Fruit fly (Drosophila melanogaster) whole organism, prepupa: Measurements from ENCODE around the gene Tim9b.

Experiments
- CG10631 ChIP-seq: fragments of 200-800 bp; sonication (Bioruptor generic); optimal IDR thresholded peaks from 2 replicates; lab custom pipeline; 2016; ENCODE audit warnings: missing biosample characterization, missing genetic modification characterization
- CG10669 ChIP-seq: fragments of 200-800 bp; sonication (Bioruptor generic); optimal IDR thresholded peaks from 3 replicates; lab custom pipeline; 2018; ENCODE audit warnings: missing biosample characterization, mild to moderate bottlenecking, missing genetic modification characterization, moderate library complexity
- CG11294 ChIP-seq: fragments of 200-800 bp; sonication (Bioruptor generic); IDR thresholded peaks from 2 replicates; pipeline ENCODE4 v1.3.6; 2022; ENCODE audit warnings: missing biosample characterization, missing genetic modification characterization
- CG11902 ChIP-seq: fragments of 200-800 bp; sonication (Bioruptor generic); optimal IDR thresholded peaks from 3 replicates; lab custom pipeline; 2016; ENCODE audit warnings: missing biosample characterization, missing genetic modification characterization
- CG15336 ChIP-seq: fragments of 200-800 bp; sonication (Bioruptor generic); IDR thresholded peaks from 2 replicates; pipeline ENCODE4 v1.3.6; 2022; ENCODE audit warnings: missing biosample characterization, missing genetic modification characterization
- CG31627 ChIP-seq: fragments of 200-800 bp; sonication (Bioruptor generic); optimal IDR thresholded peaks from 3 replicates; lab custom pipeline; 2016; ENCODE audit warnings: missing biosample characterization, missing genetic modification characterization
- CG32006 ChIP-seq: fragments of 200-800 bp; sonication (Bioruptor generic); optimal IDR thresholded peaks from 3 replicates; lab custom pipeline; 2017; ENCODE audit warnings: missing biosample characterization, mild to moderate bottlenecking, missing genetic modification characterization
- CG3919 ChIP-seq: fragments of 200-800 bp; sonication (Bioruptor generic); optimal IDR thresholded peaks from 3 replicates; lab custom pipeline; 2016; ENCODE audit warnings: missing biosample characterization, missing genetic modification characterization
- CG4318 ChIP-seq: fragments of 200-800 bp; sonication (Bioruptor generic); optimal IDR thresholded peaks from 3 replicates; lab custom pipeline; 2017; ENCODE audit warnings: missing biosample characterization, mild to moderate bottlenecking, missing genetic modification characterization
- CG6792 ChIP-seq: fragments of 200-800 bp; sonication (Bioruptor generic); optimal IDR thresholded peaks from 3 replicates; lab custom pipeline; 2016; ENCODE audit warnings: missing biosample characterization, missing genetic modification characterization
- CG6808 ChIP-seq: fragments of 200-800 bp; sonication (Bioruptor generic); optimal IDR thresholded peaks from 3 replicates; lab custom pipeline; 2017; ENCODE audit warnings: missing biosample characterization, missing genetic modification characterization, mild to moderate bottlenecking, moderate library complexity, missing genetic modification reagents
- CG7368 ChIP-seq: fragments of 200-800 bp; sonication (Bioruptor generic); optimal IDR thresholded peaks from 3 replicates; lab custom pipeline; 2016; ENCODE audit warnings: missing biosample characterization, missing genetic modification characterization
- CG8119 ChIP-seq: fragments of 200-800 bp; sonication (Bioruptor generic); IDR thresholded peaks from 3 replicates; pipeline ENCODE4 v1.3.6; 2022; ENCODE audit warnings: missing biosample characterization, missing genetic modification characterization
- CG8319 ChIP-seq: fragments of 200-800 bp; sonication (Bioruptor generic); optimal IDR thresholded peaks from 3 replicates; lab custom pipeline; 2016; ENCODE audit warnings: missing biosample characterization, missing genetic modification characterization
- CG8632 ChIP-seq: fragments of 200-800 bp; sonication (Bioruptor generic); optimal IDR thresholded peaks from 3 replicates; lab custom pipeline; 2016; ENCODE audit warnings: missing biosample characterization, missing genetic modification characterization
- CG9139 ChIP-seq: fragments of 200-800 bp; sonication (Bioruptor generic); optimal IDR thresholded peaks from 3 replicates; lab custom pipeline; 2017; ENCODE audit warnings: missing biosample characterization, mild to moderate bottlenecking, missing genetic modification characterization
- Eip75B ChIP-seq: fragments of 200-800 bp; sonication (Bioruptor generic); optimal IDR thresholded peaks from 3 replicates; lab custom pipeline; 2016; ENCODE audit warnings: missing biosample characterization, missing genetic modification characterization
- Eip78C ChIP-seq: fragments of 200-800 bp; sonication (Bioruptor generic); peaks from one replicate; lab custom pipeline; 2016; ENCODE audit warnings: missing biosample characterization, missing genetic modification characterization
- Ets96B ChIP-seq: fragments of 200-800 bp; optimal IDR thresholded peaks from 2 replicates; lab custom pipeline; 2019; ENCODE audit warnings: missing biosample characterization, mild to moderate bottlenecking, missing genetic modification characterization, moderate library complexity
- Hr39 ChIP-seq: fragments of 200-800 bp; sonication (Bioruptor generic); optimal IDR thresholded peaks from 2 replicates; lab custom pipeline; 2016; ENCODE audit warnings: missing biosample characterization, missing genetic modification characterization
- Lpt ChIP-seq: fragments of 200-800 bp; sonication (Bioruptor generic); optimal IDR thresholded peaks from 3 replicates; lab custom pipeline; 2016; ENCODE audit warnings: missing biosample characterization, missing genetic modification characterization
- Met ChIP-seq: fragments of 200-800 bp; sonication (Bioruptor generic); optimal IDR thresholded peaks from 3 replicates; lab custom pipeline; 2016; ENCODE audit warnings: missing biosample characterization, missing genetic modification characterization
- OdsH ChIP-seq: fragments of 200-800 bp; sonication (Bioruptor generic); optimal IDR thresholded peaks from 3 replicates; lab custom pipeline; 2016; ENCODE audit warnings: missing biosample characterization, missing genetic modification characterization
- Sox102F ChIP-seq: fragments of 200-800 bp; sonication (Bioruptor generic); optimal IDR thresholded peaks from 2 replicates; lab custom pipeline; 2016; ENCODE audit warnings: missing biosample characterization, mild to moderate bottlenecking, missing genetic modification characterization
- Sox14 ChIP-seq: fragments of 200-800 bp; sonication (Bioruptor generic); optimal IDR thresholded peaks from 3 replicates; lab custom pipeline; 2016; ENCODE audit warnings: missing biosample characterization, missing genetic modification characterization
- Sox15 ChIP-seq: fragments of 200-800 bp; sonication (Bioruptor generic); optimal IDR thresholded peaks from 3 replicates; lab custom pipeline; 2016; ENCODE audit warnings: missing biosample characterization, missing genetic modification characterization
- acj6 ChIP-seq: fragments of 200-800 bp; sonication (Bioruptor generic); optimal IDR thresholded peaks from 3 replicates; lab custom pipeline; 2016; ENCODE audit warnings: missing biosample characterization, missing genetic modification characterization
- cyc ChIP-seq: fragments of 200-800 bp; sonication (Bioruptor generic); optimal IDR thresholded peaks from 3 replicates; lab custom pipeline; 2016; ENCODE audit warnings: missing biosample characterization, missing genetic modification characterization
- esn ChIP-seq: fragments of 200-800 bp; sonication (Bioruptor generic); optimal IDR thresholded peaks from 2 replicates; lab custom pipeline; 2016; ENCODE audit warnings: missing biosample characterization, mild to moderate bottlenecking, missing genetic modification characterization, moderate library complexity
- net ChIP-seq: fragments of 200-800 bp; sonication (Bioruptor generic); optimal IDR thresholded peaks from 3 replicates; lab custom pipeline; 2016; ENCODE audit warnings: missing biosample characterization, missing genetic modification characterization
- pdm3 ChIP-seq: fragments of 200-800 bp; sonication (Bioruptor generic); optimal IDR thresholded peaks from 3 replicates; lab custom pipeline; 2016; ENCODE audit warnings: missing biosample characterization, missing genetic modification characterization
- salr ChIP-seq, 2 experiments: fragments of 200-800 bp; sonication (Bioruptor generic); optimal IDR thresholded peaks; 3 replicates each; lab custom pipeline; 2016 to 2018; ENCODE audit warnings: missing biosample characterization in 2 of 2, missing genetic modification characterization in 2 of 2, mild to moderate bottlenecking in 1 of 2
- svp ChIP-seq: fragments of 200-800 bp; sonication (Bioruptor generic); peaks from one replicate; lab custom pipeline; 2016; ENCODE audit warnings: missing biosample characterization, missing genetic modification characterization
- topi ChIP-seq: fragments of 200-800 bp; sonication (Bioruptor generic); optimal IDR thresholded peaks from 3 replicates; lab custom pipeline; 2016; ENCODE audit warnings: missing biosample characterization, missing genetic modification characterization
- vri ChIP-seq: fragments of 200-800 bp; sonication (Bioruptor generic); optimal IDR thresholded peaks from 3 replicates; lab custom pipeline; 2016; ENCODE audit warnings: missing biosample characterization, mild to moderate bottlenecking, missing genetic modification characterization

Tim9b gene

dm6 chrX:19597684-19598363, 20.5 kb downstream of the Tim9b start, which contains the start of gene RpS10b (continued):
- TF ChIP-seq CG8632 (GFP tag; lab: Kevin White, UChicago) (peak; percentile 84), Sox102F (GFP tag; lab: Kevin White, UChicago) (peak; percentile 88), CG3919 (GFP tag; lab: Kevin White, UChicago) (peak; percentile 90), CG9139 (peak; percentile 89), Hr39 (GFP tag; lab: Kevin White, UChicago) (peak; percentile 77), net (GFP tag; lab: Kevin White, UChicago) (peak; percentile 89), Eip78C (GFP tag; lab: Kevin White, UChicago) (peak; percentile 94), salr (GFP tag; optimal IDR thresholded peaks at IDR 0.05; lab: Kevin White, UChicago) (peak; percentile 38 to 81), Lpt (GFP tag; lab: Kevin White, UChicago) (peak; percentile 51), cyc (GFP tag; lab: Kevin White, UChicago) (peak; percentile 84), topi (GFP tag; lab: Kevin White, UChicago) (peak; percentile 89), Sox14 (GFP tag; lab: Kevin White, UChicago) (peak; percentile 79), CG7368 (GFP tag; lab: Kevin White, UChicago) (peak; percentile 86), svp (peak; percentile 70), CG8119 (no peak), acj6 (GFP tag; lab: Kevin White, UChicago) (peak; percentile 79), Met (GFP tag; lab: Kevin White, UChicago) (peak; percentile 90), CG31627 (GFP tag; lab: Kevin White, UChicago) (peak; percentile 77), CG8319 (GFP tag; lab: Kevin White, UChicago) (peak; percentile 74), OdsH (GFP tag; lab: Kevin White, UChicago) (peak; percentile 76), CG6808 (GFP tag; lab: Kevin White, UChicago) (peak; percentile 78), CG4318 (GFP tag; lab: Kevin White, UChicago) (no peak), CG6792 (GFP tag; lab: Kevin White, UChicago) (peak; percentile 81), CG11294 (no peak)

dm6 chrX:19595862-19596261, 22.5 kb downstream of the Tim9b start:
- TF ChIP-seq Lpt (GFP tag; lab: Kevin White, UChicago) = no peak
- no peak for TF ChIP-seq CG32006
- no peak for TF ChIP-seq net (GFP tag; lab: Kevin White, UChicago)
- no peak for TF ChIP-seq CG11902 (GFP tag; lab: Kevin White, UChicago)
- no peak for TF ChIP-seq pdm3 (GFP tag; lab: Kevin White, UChicago)
- no peak for TF ChIP-seq CG8319 (GFP tag; lab: Kevin White, UChicago)
- TF ChIP-seq Sox15 = no peak
- TF ChIP-seq CG6792 (GFP tag; lab: Kevin White, UChicago) = no peak
- no peak for TF ChIP-seq CG7368 (GFP tag; lab: Kevin White, UChicago)
- TF ChIP-seq Eip78C (GFP tag; lab: Kevin White, UChicago) = no peak
- TF ChIP-seq OdsH (GFP tag; lab: Kevin White, UChicago) = no peak
- no peak for TF ChIP-seq CG10631 (GFP tag; lab: Kevin White, UChicago)
- no peak for TF ChIP-seq Eip75B (GFP tag; lab: Kevin White, UChicago)

dm6 chrX:19592309-19592708, 26.0 kb downstream of the Tim9b start, which contains the start of gene CG14205:
TSS of gene CG14205 (plus strand) at chrX:19592609.
- no peak for TF ChIP-seq CG3919 (GFP tag; lab: Kevin White, UChicago)
- no peak for TF ChIP-seq vri (GFP tag; lab: Kevin White, UChicago)
- TF ChIP-seq Ets96B (tag; lab: Kevin White, UChicago) = no peak
- TF ChIP-seq CG15336 (GFP tag; lab: Robert Waterston, UW) = no peak
- no peak for TF ChIP-seq CG10669 (GFP tag; lab: Kevin White, UChicago)
- TF ChIP-seq pdm3 (GFP tag; lab: Kevin White, UChicago) = no peak

dm6 chrX:19590579-19590978, 27.8 kb downstream of the Tim9b start:
- TF ChIP-seq Ets96B (tag; lab: Kevin White, UChicago) (no peak), CG15336 (GFP tag; lab: Robert Waterston, UW) (no peak), esn (GFP tag; lab: Kevin White, UChicago) (no peak)
